Fruit fly (Drosophila melanogaster): Measurements from ENCODE around the gene g.

DNA sequence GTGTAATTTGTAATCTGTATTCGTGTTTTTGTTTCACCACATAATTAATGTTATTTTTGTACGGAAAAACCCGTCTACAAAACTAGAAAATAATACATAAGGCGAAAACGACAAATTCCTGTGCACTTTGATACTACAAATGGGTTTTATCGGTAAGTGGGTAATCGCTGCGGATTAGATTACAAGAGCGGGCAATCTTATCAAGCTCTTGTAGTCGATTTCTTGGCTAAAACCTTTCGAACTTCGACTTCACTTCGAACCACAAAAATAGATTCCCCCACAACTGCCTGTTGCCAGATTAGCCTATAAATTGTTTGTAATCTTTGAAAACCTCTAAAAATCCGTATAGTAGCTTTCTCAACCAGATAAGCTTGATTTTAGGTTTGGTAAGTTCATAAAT is 4.9 kb upstream of the g start:
- no peak for TF ChIP-seq CG8478 (optimal IDR thresholded peaks at IDR 0.05)
- TF ChIP-seq CTCF (optimal IDR thresholded peaks at IDR 0.05): no peak

All from S2 (cell line).